Worm (Caenorhabditis elegans) whole organism, L1 larva: ENCODE data around the gene F52C6.4.

Source experiments
- ceh-8 ChIP-seq: fragments of 200-800 bp; sonication (Bioruptor generic); optimal IDR thresholded peaks from 2 replicates; lab custom pipeline; 2018; ENCODE audit warnings: mild to moderate bottlenecking, missing genetic modification characterization, moderate library complexity, missing compliant biosample characterization
- jun-1 ChIP-seq: fragments of 150-350 bp; optimal IDR thresholded peaks from 2 replicates; lab custom pipeline; 2014; ENCODE audit warnings: missing biosample characterization, missing genetic modification reagents, missing genetic modification characterization
- mdl-1 ChIP-seq, 2 experiments: fragments of 150-350 bp; optimal IDR thresholded peaks; 2 replicates each; lab custom pipeline; 2014 to 2017; ENCODE audit warnings: missing biosample characterization in 2 of 2, missing genetic modification characterization in 2 of 2, inconsistent platforms in 1 of 2
- nhr-11 ChIP-seq: fragments of 150-350 bp; optimal IDR thresholded peaks from 2 replicates; lab custom pipeline; 2014; ENCODE audit warnings: missing biosample characterization, missing genetic modification characterization
- nhr-237 ChIP-seq: fragments of 150-350 bp; optimal IDR thresholded peaks from 2 replicates; lab custom pipeline; 2014; ENCODE audit warnings: missing biosample characterization, missing genetic modification characterization
- nhr-28 ChIP-seq: fragments of 150-350 bp; optimal IDR thresholded peaks from 2 replicates; lab custom pipeline; 2014; ENCODE audit warnings: missing biosample characterization, missing genetic modification characterization
- nhr-47 ChIP-seq: sonication (generic microtip); optimal IDR thresholded peaks from 2 replicates; lab custom pipeline; 2016; ENCODE audit warnings: mild to moderate bottlenecking, missing genetic modification characterization, moderate library complexity, missing compliant biosample characterization
- nhr-76 ChIP-seq: sonication (generic microtip); optimal IDR thresholded peaks from 2 replicates; lab custom pipeline; 2017; ENCODE audit warnings: missing biosample characterization, missing genetic modification characterization
- nhr-77 ChIP-seq: fragments of 150-350 bp; optimal IDR thresholded peaks from 2 replicates; lab custom pipeline; 2014; ENCODE audit warnings: missing biosample characterization, missing genetic modification characterization
- sptf-1 ChIP-seq: fragments of 150-350 bp; optimal IDR thresholded peaks from 2 replicates; lab custom pipeline; 2014; ENCODE audit warnings: missing biosample characterization, missing genetic modification characterization

- TF ChIP-seq ceh-8 (GFP tag; lab: Kevin White, UChicago) (no peak), nhr-237 (tag; lab: Kevin White, UChicago) (no peak), sptf-1 (tag; lab: Kevin White, UChicago) (no peak), nhr-28 (tag; lab: Kevin White, UChicago) (no peak), jun-1 (tag; lab: Kevin White, UChicago) (no peak), mdl-1 (tag; optimal IDR thresholded peaks at IDR 0.05; lab: Kevin White, UChicago) (no peak), nhr-11 (tag; lab: Kevin White, UChicago) (no peak), nhr-76 (tag; lab: Kevin White, UChicago) (no peak), nhr-77 (tag; lab: Kevin White, UChicago) (no peak), nhr-47 (no peak)
Observed at ce11 chrII:1901981-1902380, 21.0 kb upstream of the F52C6.4 start, which contains the start of gene math-23.
